Worm (Caenorhabditis elegans): ENCODE measurements around the gene egas-3.

DNA sequence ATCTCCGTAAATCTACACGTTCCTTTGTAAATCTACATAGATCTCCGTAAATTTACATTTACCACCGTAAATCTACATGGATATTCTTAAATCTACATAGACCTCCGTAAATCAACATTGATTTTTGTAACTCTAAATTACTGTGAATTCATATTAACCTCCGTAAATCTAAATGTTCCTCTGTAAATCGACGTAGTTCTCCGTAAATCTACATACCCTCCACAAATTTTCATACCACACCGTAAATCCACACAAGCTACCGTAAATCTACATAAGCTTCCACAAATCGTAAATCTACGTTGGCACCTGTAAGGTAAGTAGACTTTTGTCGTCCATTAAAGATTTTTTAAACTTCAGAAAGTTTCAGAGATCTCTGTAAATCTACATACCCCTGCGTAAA, 51.0 kb downstream of the egas-3 start:
- TF ChIP-seq F37B4.10 (GFP tag; IDR thresholded peaks at IDR 0.05) (no peak), sea-2 (GFP tag; IDR thresholded peaks at IDR 0.05) (no peak), lir-1 (GFP tag; conservative IDR thresholded peaks at IDR 0.05) (no peak), ama-1 (optimal IDR thresholded peaks at IDR 0.05) (no peak), ama-1 (GFP tag; optimal IDR thresholded peaks at IDR 0.05) (no peak), egl-18 (GFP tag; IDR thresholded peaks at IDR 0.05) (no peak), unc-62 (GFP tag; optimal IDR thresholded peaks at IDR 0.05) (no peak), B0019.2 (GFP tag; conservative IDR thresholded peaks at IDR 0.05) (no peak), F49E8.2 (tag; optimal IDR thresholded peaks at IDR 0.05; ENCODE audit: insufficient read depth) (no peak), C06A6.2 (GFP tag; conservative IDR thresholded peaks at IDR 0.05) (no peak), bed-2 (GFP tag; IDR thresholded peaks at IDR 0.05) (no peak), rpc-1 (optimal IDR thresholded peaks at IDR 0.05) (no peak), rpc-1 (tag; optimal IDR thresholded peaks at IDR 0.05) (no peak)
